Fruit fly (Drosophila melanogaster) Kc167 (cell line): ENCODE measurements around the gene plh.

ENCODE experiments used
- h ChIP-seq: fragments of >200 bp; optimal IDR thresholded peaks from 3 replicates; lab custom pipeline; 2018; ENCODE audit warnings: missing external identifiers
- psq ChIP-seq: fragments of >200 bp; optimal IDR thresholded peaks from 2 replicates; lab custom pipeline; 2017; ENCODE audit warnings: missing external identifiers

DNA sequence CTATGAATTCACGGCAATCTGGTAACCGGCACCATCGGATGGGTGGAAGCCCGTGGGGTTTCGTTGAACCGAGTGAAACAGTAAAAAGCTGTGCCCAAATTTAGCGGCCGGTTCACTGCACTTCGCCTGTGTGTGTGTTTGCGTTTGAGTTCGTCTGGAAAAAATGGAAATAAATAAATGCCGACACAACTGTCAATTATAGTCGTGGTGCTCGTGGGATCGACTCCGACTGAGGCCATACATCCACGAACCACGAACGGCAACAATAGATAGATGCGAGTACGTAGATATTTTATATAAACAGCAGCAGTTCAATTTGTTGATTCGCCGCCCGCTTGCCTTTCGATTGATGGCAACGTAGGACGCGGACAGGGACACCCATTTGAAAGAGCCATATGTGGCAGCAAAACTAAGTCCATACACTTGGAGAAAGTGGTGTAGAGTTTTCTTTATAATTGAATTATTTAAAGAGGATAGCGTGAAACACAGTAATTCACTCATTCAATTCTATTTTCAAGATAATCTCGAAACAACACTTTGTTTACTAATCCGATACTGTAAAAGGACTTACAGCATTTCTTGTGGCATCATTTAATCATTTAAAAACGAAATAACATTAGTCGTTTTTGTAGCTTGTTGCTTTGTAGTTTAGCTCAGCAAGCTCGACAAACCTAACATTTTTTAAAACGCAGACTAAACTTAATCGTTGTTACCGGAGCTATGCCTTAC lies 15.1 kb downstream of the plh start:
- no peak for TF ChIP-seq h (lab: Kevin White, UChicago)
- TF ChIP-seq psq = no peak
